Fruit fly (Drosophila melanogaster): ENCODE measurements around the gene mtSSB.
A peak's percentile ranks its signal among the peaks of the same experiment; 100 is the strongest.

mtSSB gene

DNA sequence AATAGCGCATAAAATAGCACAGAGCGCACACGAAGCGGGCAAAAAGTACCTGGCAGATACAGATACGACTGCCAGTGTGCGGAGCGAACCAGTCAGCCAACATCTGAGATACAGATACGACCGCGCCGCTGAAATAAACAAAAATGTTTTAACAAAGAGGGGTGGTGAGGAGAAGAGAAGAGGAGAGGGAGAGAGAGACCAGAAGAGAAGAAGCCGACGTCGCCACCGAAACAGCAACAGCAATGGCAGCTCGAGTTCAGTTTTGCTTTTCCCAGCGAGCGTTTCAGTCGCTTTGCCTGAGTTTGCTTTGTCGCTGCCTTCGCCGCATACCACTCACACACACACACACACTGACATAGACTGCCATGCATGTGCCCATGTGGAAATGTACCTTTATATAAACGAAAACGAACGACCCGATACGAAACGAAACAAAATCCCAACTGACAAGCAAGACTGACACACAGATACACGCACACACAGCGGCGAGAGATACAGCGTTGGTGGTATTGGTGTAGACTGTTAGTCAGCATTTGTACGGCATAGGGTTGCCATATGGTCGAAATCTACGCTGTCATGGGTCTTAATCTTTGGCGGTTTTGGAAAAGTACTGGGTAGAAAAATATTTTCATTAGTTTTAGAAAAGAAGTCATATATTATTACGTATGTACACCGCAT is 36.2 kb upstream of the mtSSB start (continued):
- TF ChIP-seq Mad (GFP tag; optimal IDR thresholded peaks at IDR 0.05) (peak; percentile 30), CG30431 (GFP tag; optimal IDR thresholded peaks at IDR 0.05) (no peak), YL-1 (GFP tag; optimal IDR thresholded peaks at IDR 0.05) (no peak), CG6813 (GFP tag; optimal IDR thresholded peaks at IDR 0.05) (peak; percentile 43), Pdp1 (GFP tag; optimal IDR thresholded peaks at IDR 0.05) (peak; percentile 30 to 98), jumu (GFP tag; optimal IDR thresholded peaks at IDR 0.05) (no peak), gcm2 (GFP tag; optimal IDR thresholded peaks at IDR 0.05) (peak; percentile 30), CTCF (GFP tag; optimal IDR thresholded peaks at IDR 0.05) (peak; percentile 17), wor (GFP tag; IDR thresholded peaks at IDR 0.05) (no peak), CG10462 (GFP tag; optimal IDR thresholded peaks at IDR 0.05) (peak; percentile 87), sd (tag; optimal IDR thresholded peaks at IDR 0.05) (peak; percentile 96), kni (GFP tag; optimal IDR thresholded peaks at IDR 0.05) (peak; percentile 96), CG7745 (tag; optimal IDR thresholded peaks at IDR 0.05) (no peak), CG9817 (tag; optimal IDR thresholded peaks at IDR 0.05) (peak; percentile 66), mirr (GFP tag; optimal IDR thresholded peaks at IDR 0.05) (peak; percentile 84), Dip2 (GFP tag; IDR thresholded peaks at IDR 0.05) (no peak), Chrac-16 (GFP tag; optimal IDR thresholded peaks at IDR 0.05) (peak; percentile 31), maf-S (GFP tag; optimal IDR thresholded peaks at IDR 0.05) (peak; percentile 43), mld (GFP tag; IDR thresholded peaks at IDR 0.05; ENCODE audit: partially characterized antibody) (no peak), fd96Cb (tag; optimal IDR thresholded peaks at IDR 0.05) (peak; percentile 9), Sry-δ (GFP tag; optimal IDR thresholded peaks at IDR 0.05) (peak; percentile 8), CG7987 (GFP tag; optimal IDR thresholded peaks at IDR 0.05) (peak; percentile 69), CG12299 (tag; optimal IDR thresholded peaks at IDR 0.05) (peak; percentile 44), CG8478 (optimal IDR thresholded peaks at IDR 0.05) (peak; percentile 73), Ets65A (GFP tag) (peak; percentile 33), sug (tag; optimal IDR thresholded peaks at IDR 0.05) (peak; percentile 79), CG15479 (GFP tag; optimal IDR thresholded peaks at IDR 0.05) (peak; percentile 57), nerfin-2 (GFP tag; IDR thresholded peaks at IDR 0.05; ENCODE audit: partially characterized antibody) (no peak), Dip3 (GFP tag; optimal IDR thresholded peaks at IDR 0.05) (peak; percentile 70), CG4707 (GFP tag; optimal IDR thresholded peaks at IDR 0.05) (peak; percentile 6), Eip74EF (GFP tag; optimal IDR thresholded peaks at IDR 0.05) (peak in 1 of 2 experiments; percentile 8), CG12155 (GFP tag; optimal IDR thresholded peaks at IDR 0.05) (peak; percentile 52), HmgD (GFP tag; optimal IDR thresholded peaks at IDR 0.05) (peak; percentile 17), CG1603 (tag; optimal IDR thresholded peaks at IDR 0.05) (peak; percentile 43), CG17568 (GFP tag; optimal IDR thresholded peaks at IDR 0.05) (peak; percentile 50), MTF-1 (GFP tag; optimal IDR thresholded peaks at IDR 0.05; ENCODE audit: borderline replicate concordance) (peak; percentile 46), dpn (GFP tag; optimal IDR thresholded peaks at IDR 0.05) (peak in 1 of 2 experiments; percentile 31), NfI (GFP tag; optimal IDR thresholded peaks at IDR 0.05) (peak; percentile 49), CG15269 (tag; optimal IDR thresholded peaks at IDR 0.05) (peak; percentile 9), dmrt99B (tag; optimal IDR thresholded peaks at IDR 0.05) (peak; percentile 10), grn (GFP tag; optimal IDR thresholded peaks at IDR 0.05) (peak; percentile 61), CG10543 (GFP tag; optimal IDR thresholded peaks at IDR 0.05) (peak; percentile 99), yki (optimal IDR thresholded peaks at IDR 0.05) (peak; percentile 70), E2f2 (GFP tag; IDR thresholded peaks at IDR 0.05) (no peak), vnd (GFP tag; IDR thresholded peaks at IDR 0.05; ENCODE audit: partially characterized antibody) (no peak), crc (GFP tag; optimal IDR thresholded peaks at IDR 0.05) (no peak), pho (GFP tag; optimal IDR thresholded peaks at IDR 0.05) (peak; percentile 51), nau (GFP tag; optimal IDR thresholded peaks at IDR 0.05) (peak; percentile 47), psq (GFP tag; optimal IDR thresholded peaks at IDR 0.05) (peak; percentile 89), pros (GFP tag; optimal IDR thresholded peaks at IDR 0.05) (peak; percentile 96)

Data from whole organism, embryonic.